Worm (Caenorhabditis elegans): Measurements from ENCODE around the gene B0334.10.

DNA sequence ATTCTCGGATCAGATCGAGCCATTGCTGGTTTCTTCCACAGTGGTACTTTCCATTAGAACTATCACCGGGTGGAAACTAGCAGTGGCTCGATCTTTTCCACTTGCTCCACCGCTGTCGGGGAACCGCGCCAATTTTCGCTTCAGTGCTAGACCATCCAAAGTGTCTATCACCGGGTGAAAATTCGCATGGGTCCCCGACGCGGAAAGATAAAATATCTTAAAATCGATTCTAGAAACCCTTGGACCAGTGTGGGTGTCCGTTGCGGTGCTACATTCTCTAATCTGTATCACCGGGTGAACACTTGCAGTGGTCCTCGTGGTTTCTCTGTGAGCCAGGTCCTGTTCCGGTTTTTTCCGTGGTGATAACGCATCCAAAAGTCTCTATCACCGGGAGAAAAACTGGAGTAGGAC, 19.3 kb downstream of the B0334.10 start:
- no peak for TF ChIP-seq nhr-41 (GFP tag; IDR thresholded peaks at IDR 0.05)
- no peak for TF ChIP-seq nhr-10 (tag; optimal IDR thresholded peaks at IDR 0.05)
- no peak for TF ChIP-seq egl-27 (tag; optimal IDR thresholded peaks at IDR 0.05)
- no peak for TF ChIP-seq lin-13 (GFP tag; optimal IDR thresholded peaks at IDR 0.05)
- TF ChIP-seq lsy-2 (tag; optimal IDR thresholded peaks at IDR 0.05), result no peak
- no peak for TF ChIP-seq daf-8 (GFP tag; IDR thresholded peaks at IDR 0.05)
- TF ChIP-seq mep-1 (tag; optimal IDR thresholded peaks at IDR 0.05), result no peak
- no peak for TF ChIP-seq pqm-1 (tag; optimal IDR thresholded peaks at IDR 0.05)

All from whole organism, L4 larva.